Worm (Caenorhabditis elegans): ENCODE measurements around the gene clec-3.

DNA sequence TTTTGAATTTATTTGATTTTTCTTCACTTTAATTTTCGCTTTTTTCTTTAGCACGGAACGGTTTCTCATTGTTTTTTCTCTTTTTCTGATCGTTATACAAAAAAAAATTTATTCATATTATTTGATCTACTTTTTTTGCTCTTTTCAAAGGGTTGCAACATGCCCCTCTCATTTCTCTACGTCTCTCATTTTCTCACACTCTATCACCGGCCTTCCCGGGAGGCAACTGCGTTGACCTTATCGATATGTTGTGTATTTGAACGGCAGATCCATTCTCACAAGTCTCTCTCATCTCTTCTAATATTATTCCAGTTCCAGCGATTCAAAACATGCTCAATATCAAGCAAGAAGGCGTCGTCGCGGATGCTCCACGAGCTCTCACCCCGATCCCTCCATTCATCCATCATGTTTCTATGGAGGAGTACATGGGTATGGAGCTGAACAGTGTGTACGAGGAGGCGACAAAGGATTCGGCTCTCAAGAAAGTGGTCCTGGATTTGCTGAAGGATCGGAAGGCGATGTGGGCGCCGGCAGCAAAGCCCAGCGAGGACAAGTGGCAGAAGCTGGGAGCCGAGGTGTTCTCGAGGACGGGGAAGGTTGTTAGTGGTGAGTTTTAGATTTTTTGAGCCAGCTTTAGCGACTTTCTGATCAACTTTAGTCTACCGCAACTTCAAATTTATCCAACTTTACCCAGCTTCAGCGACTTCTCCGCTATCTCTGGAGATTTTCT, 19.0 kb downstream of the clec-3 start, which contains the start of gene lido-9:
- TF ChIP-seq nhr-28 (tag; optimal IDR thresholded peaks at IDR 0.05) (no peak), elt-2 (tag; optimal IDR thresholded peaks at IDR 0.05) (no peak), ztf-4 (tag; optimal IDR thresholded peaks at IDR 0.05) (no peak), nhr-12 (tag; optimal IDR thresholded peaks at IDR 0.05) (no peak), pax-3 (tag; optimal IDR thresholded peaks at IDR 0.05) (no peak), pqm-1 (tag; optimal IDR thresholded peaks at IDR 0.05) (no peak), ama-1 (optimal IDR thresholded peaks at IDR 0.05) (no peak), ces-1 (GFP tag; optimal IDR thresholded peaks at IDR 0.05) (no peak), ztf-11 (tag; optimal IDR thresholded peaks at IDR 0.05) (no peak), unc-130 (tag; optimal IDR thresholded peaks at IDR 0.05) (no peak), lin-15B (tag; optimal IDR thresholded peaks at IDR 0.05) (no peak), fkh-10 (GFP tag; optimal IDR thresholded peaks at IDR 0.05) (no peak), ceh-82 (tag; optimal IDR thresholded peaks at IDR 0.05) (no peak), nhr-85 (tag) (no peak)

Data from whole organism, L1 larva.